5 fruit fly cellular contexts compared by ENCODE assay signal in genomic region chr3R:23915042-23915428, dm6.
TF ChIP-seq lines count a peak whose summit lies in the region.

No protein-coding gene starts in this region.

- TF ChIP-seq CTCF in whole organism, embryonic (GFP tag; optimal IDR thresholded peaks at IDR 0.05; lab: Kevin White, UChicago), result no peak

TF ChIP-seq in whole organism, adult, 20 proteins besides CTCF, POLR2A, EP300 and RAD21:
- TF ChIP-seq CG7045 (GFP tag; optimal IDR thresholded peaks at IDR 0.05; lab: Kevin White, UChicago) (no peak), CG14711 (tag; optimal IDR thresholded peaks at IDR 0.05; lab: Kevin White, UChicago) (peak; percentile 5)

TF ChIP-seq in whole organism, embryonic, 481 proteins besides CTCF, POLR2A, EP300 and RAD21 (continues in another document):
- peak; percentile 27 for TF ChIP-seq tio (GFP tag; optimal IDR thresholded peaks at IDR 0.05; lab: Kevin White, UChicago)
- peak; percentile 3 for TF ChIP-seq CG12155 (GFP tag; optimal IDR thresholded peaks at IDR 0.05; lab: Kevin White, UChicago)
- peak; percentile 49 for TF ChIP-seq Sox102F (GFP tag; optimal IDR thresholded peaks at IDR 0.05; lab: Kevin White, UChicago)
- TF ChIP-seq CG2712 (tag; optimal IDR thresholded peaks at IDR 0.05; lab: Kevin White, UChicago), result peak; percentile 47
- TF ChIP-seq CG30020 (tag; optimal IDR thresholded peaks at IDR 0.05; lab: Kevin White, UChicago), result no peak
- TF ChIP-seq Dip3 (GFP tag; optimal IDR thresholded peaks at IDR 0.05; lab: Kevin White, UChicago), result peak; percentile 18
- TF ChIP-seq CG16815 (GFP tag; optimal IDR thresholded peaks at IDR 0.05; lab: Kevin White, UChicago), result no peak
- TF ChIP-seq CG43689 (GFP tag; IDR thresholded peaks at IDR 0.05; lab: Robert Waterston, UW), result no peak
- TF ChIP-seq phol (tag; optimal IDR thresholded peaks at IDR 0.05; lab: Kevin White, UChicago), result peak; percentile 20
- no peak for TF ChIP-seq CG10321 (GFP tag; IDR thresholded peaks at IDR 0.05; lab: Robert Waterston, UW)
- no peak for TF ChIP-seq zfh1 (GFP tag; IDR thresholded peaks at IDR 0.05; lab: Robert Waterston, UW)
- peak; percentile 26; the same call in 1 of the 2 replicates for TF ChIP-seq CG6689 (GFP tag; IDR thresholded peaks at IDR 0.05; lab: Robert Waterston, UW)
- TF ChIP-seq CG4328 (GFP tag; optimal IDR thresholded peaks at IDR 0.05; lab: Kevin White, UChicago), result no peak
- TF ChIP-seq Gug (GFP tag; IDR thresholded peaks at IDR 0.05; lab: Robert Waterston, UW), result no peak
- TF ChIP-seq Sry-β (GFP tag; optimal IDR thresholded peaks at IDR 0.05; lab: Kevin White, UChicago), result no peak
- no peak for TF ChIP-seq CG8944 (GFP tag; optimal IDR thresholded peaks at IDR 0.05; lab: Kevin White, UChicago)
- TF ChIP-seq row (GFP tag; IDR thresholded peaks at IDR 0.05; lab: Robert Waterston, UW), result peak; percentile 52; the same call in 2 of the 3 replicates
- peak; percentile 54 for TF ChIP-seq CG11504 (tag; optimal IDR thresholded peaks at IDR 0.05; lab: Kevin White, UChicago)
- TF ChIP-seq ftz-f1 (GFP tag; optimal IDR thresholded peaks at IDR 0.05; lab: Kevin White, UChicago), result no peak
- peak; percentile 89 for TF ChIP-seq nom (GFP tag; optimal IDR thresholded peaks at IDR 0.05; lab: Kevin White, UChicago)
- TF ChIP-seq CG4854 (GFP tag; optimal IDR thresholded peaks at IDR 0.05; lab: Kevin White, UChicago), result no peak
- no peak for TF ChIP-seq CG2889 (GFP tag; IDR thresholded peaks at IDR 0.05; lab: Robert Waterston, UW)
- peak; percentile 35 for TF ChIP-seq Blimp-1 (GFP tag; optimal IDR thresholded peaks at IDR 0.05; lab: Kevin White, UChicago)

TF ChIP-seq in whole organism, prepupa, 60 proteins besides CTCF, POLR2A, EP300 and RAD21 (continues in another document):
- TF ChIP-seq Eip75B (GFP tag; optimal IDR thresholded peaks at IDR 0.05; lab: Kevin White, UChicago) (peak; percentile 97), Sox14 (GFP tag; optimal IDR thresholded peaks at IDR 0.05; lab: Kevin White, UChicago) (peak; percentile 92), salr (GFP tag; optimal IDR thresholded peaks at IDR 0.05; lab: Kevin White, UChicago) (peak; percentile 82 to 95), Gug (GFP tag; IDR thresholded peaks at IDR 0.05; lab: Robert Waterston, UW) (peak; percentile 64), Eip93F (GFP tag; optimal IDR thresholded peaks at IDR 0.05; lab: Kevin White, UChicago) (peak; percentile 83), CG15336 (GFP tag; IDR thresholded peaks at IDR 0.05; lab: Robert Waterston, UW) (peak; percentile 69), CG11762 (GFP tag; optimal IDR thresholded peaks at IDR 0.05; lab: Kevin White, UChicago; ENCODE audit: insufficient read depth) (peak; percentile 92), CG11902 (GFP tag; optimal IDR thresholded peaks at IDR 0.05; lab: Kevin White, UChicago) (peak; percentile 94), CG6792 (GFP tag; optimal IDR thresholded peaks at IDR 0.05; lab: Kevin White, UChicago) (peak; percentile 97), CG1621 (tag; optimal IDR thresholded peaks at IDR 0.05; lab: Kevin White, UChicago) (peak; percentile 95), spab (GFP tag; optimal IDR thresholded peaks at IDR 0.05; lab: Kevin White, UChicago) (peak; percentile 96), CG9139 (GFP tag; optimal IDR thresholded peaks at IDR 0.05; lab: Kevin White, UChicago) (peak; percentile 91), CG32006 (GFP tag; optimal IDR thresholded peaks at IDR 0.05; lab: Kevin White, UChicago) (peak; percentile 71), fd59A (GFP tag; optimal IDR thresholded peaks at IDR 0.05; lab: Kevin White, UChicago) (peak; percentile 95), CG31627 (GFP tag; optimal IDR thresholded peaks at IDR 0.05; lab: Kevin White, UChicago) (peak; percentile 92), CG6808 (GFP tag; optimal IDR thresholded peaks at IDR 0.05; lab: Kevin White, UChicago) (peak; percentile 94), CG3919 (GFP tag; optimal IDR thresholded peaks at IDR 0.05; lab: Kevin White, UChicago) (peak; percentile 97), fkh (GFP tag; optimal IDR thresholded peaks at IDR 0.05; lab: Kevin White, UChicago) (no peak), acj6 (GFP tag; optimal IDR thresholded peaks at IDR 0.05; lab: Kevin White, UChicago) (peak; percentile 97), CG8119 (GFP tag; IDR thresholded peaks at IDR 0.05; lab: Robert Waterston, UW) (peak; percentile 77), CG6163 (GFP tag; IDR thresholded peaks at IDR 0.05; lab: Robert Waterston, UW) (peak; percentile 95), topi (GFP tag; optimal IDR thresholded peaks at IDR 0.05; lab: Kevin White, UChicago) (peak; percentile 96), Blimp-1 (GFP tag; optimal IDR thresholded peaks at IDR 0.05; lab: Kevin White, UChicago) (peak; percentile 74)

TF ChIP-seq in whole organism, pupa, 21 proteins besides CTCF, POLR2A, EP300 and RAD21:
- TF ChIP-seq CG10348 (GFP tag; IDR thresholded peaks at IDR 0.05; lab: Robert Waterston, UW) (no peak), CG34367 (tag; optimal IDR thresholded peaks at IDR 0.05; lab: Kevin White, UChicago) (peak; percentile 96), CG14655 (GFP tag; optimal IDR thresholded peaks at IDR 0.05; lab: Kevin White, UChicago) (peak; percentile 78), CG17806 (tag; optimal IDR thresholded peaks at IDR 0.05; lab: Kevin White, UChicago) (peak; percentile 96), Pif1A (GFP tag; optimal IDR thresholded peaks at IDR 0.05; lab: Kevin White, UChicago) (peak; percentile 95), CG13204 (GFP tag; optimal IDR thresholded peaks at IDR 0.05; lab: Kevin White, UChicago) (peak; percentile 94), Pif1B (GFP tag; optimal IDR thresholded peaks at IDR 0.05; lab: Kevin White, UChicago) (peak; percentile 95), CG4496 (GFP tag; IDR thresholded peaks at IDR 0.05; lab: Robert Waterston, UW) (peak; percentile 86), Snoo (tag; optimal IDR thresholded peaks at IDR 0.05; lab: Kevin White, UChicago) (peak; percentile 95), fd96Ca (GFP tag; IDR thresholded peaks at IDR 0.05; lab: Robert Waterston, UW) (peak; percentile 34; the same call in 1 of the 3 replicates), gl (tag; optimal IDR thresholded peaks at IDR 0.05; lab: Kevin White, UChicago) (peak; percentile 91), Ets98B (GFP tag; IDR thresholded peaks at IDR 0.05; lab: Robert Waterston, UW) (peak; percentile 45; the same call in 1 of the 2 replicates), CG9948 (tag; optimal IDR thresholded peaks at IDR 0.05; lab: Kevin White, UChicago) (peak; percentile 94), CG8301 (tag; optimal IDR thresholded peaks at IDR 0.05; lab: Kevin White, UChicago) (peak; percentile 66), CG15710 (tag; optimal IDR thresholded peaks at IDR 0.05; lab: Kevin White, UChicago) (peak; percentile 98), CG32121 (GFP tag; IDR thresholded peaks at IDR 0.05; lab: Robert Waterston, UW) (no peak), EcR (GFP tag; optimal IDR thresholded peaks at IDR 0.05; lab: Kevin White, UChicago) (peak; percentile 88), D1 (tag; optimal IDR thresholded peaks at IDR 0.05; lab: Kevin White, UChicago) (peak; percentile 93), CG12605 (GFP tag; IDR thresholded peaks at IDR 0.05; lab: Robert Waterston, UW) (peak; percentile 73), rn (GFP tag; IDR thresholded peaks at IDR 0.05; lab: Robert Waterston, UW) (peak; percentile 49), CG8159 (tag; optimal IDR thresholded peaks at IDR 0.05; lab: Kevin White, UChicago) (peak; percentile 97)

TF ChIP-seq in whole organism, wandering third instar larva, 38 proteins besides CTCF, POLR2A, EP300 and RAD21:
- TF ChIP-seq N (GFP tag; optimal IDR thresholded peaks at IDR 0.05; lab: Kevin White, UChicago), result no peak
- TF ChIP-seq psq (GFP tag; optimal IDR thresholded peaks at IDR 0.05; lab: Kevin White, UChicago), result peak; percentile 89
- peak; percentile 80 for TF ChIP-seq CG9705 (GFP tag; optimal IDR thresholded peaks at IDR 0.05; lab: Kevin White, UChicago)
- TF ChIP-seq sage (GFP tag; optimal IDR thresholded peaks at IDR 0.05; lab: Kevin White, UChicago), result peak; percentile 93
- peak; percentile 93 for TF ChIP-seq ey (GFP tag; optimal IDR thresholded peaks at IDR 0.05; lab: Kevin White, UChicago)
- peak; percentile 86 for TF ChIP-seq dmrt93B (GFP tag; optimal IDR thresholded peaks at IDR 0.05; lab: Kevin White, UChicago)
- TF ChIP-seq tai (GFP tag; optimal IDR thresholded peaks at IDR 0.05; lab: Kevin White, UChicago), result peak; percentile 88
- peak; percentile 48 for TF ChIP-seq CrebA (GFP tag; optimal IDR thresholded peaks at IDR 0.05; lab: Kevin White, UChicago; ENCODE audit: borderline replicate concordance)
- peak; percentile 94 for TF ChIP-seq fru (GFP tag; optimal IDR thresholded peaks at IDR 0.05; lab: Kevin White, UChicago)
- TF ChIP-seq Dfd (GFP tag; optimal IDR thresholded peaks at IDR 0.05; lab: Kevin White, UChicago), result no peak
- TF ChIP-seq rgr (GFP tag; optimal IDR thresholded peaks at IDR 0.05; lab: Kevin White, UChicago), result peak; percentile 95
- no peak for TF ChIP-seq Myc (optimal IDR thresholded peaks at IDR 0.05; lab: Kevin White, UChicago)
- TF ChIP-seq CG32264 (GFP tag; optimal IDR thresholded peaks at IDR 0.05; lab: Kevin White, UChicago), result peak; percentile 80
- peak; percentile 94 for TF ChIP-seq br (GFP tag; optimal IDR thresholded peaks at IDR 0.05; lab: Kevin White, UChicago)
- peak; percentile 82 for TF ChIP-seq dsf (GFP tag; optimal IDR thresholded peaks at IDR 0.05; lab: Kevin White, UChicago; ENCODE audit: borderline replicate concordance)
- peak; percentile 95 for TF ChIP-seq OdsH (GFP tag; optimal IDR thresholded peaks at IDR 0.05; lab: Kevin White, UChicago)
- no peak for TF ChIP-seq lola (GFP tag; optimal IDR thresholded peaks at IDR 0.05; lab: Kevin White, UChicago)
- TF ChIP-seq Dif (GFP tag; optimal IDR thresholded peaks at IDR 0.05; lab: Kevin White, UChicago; ENCODE audit: partially characterized antibody), result no peak
- peak; percentile 92 for TF ChIP-seq Hnf4 (GFP tag; optimal IDR thresholded peaks at IDR 0.05; lab: Kevin White, UChicago)
- TF ChIP-seq HLH106 (tag; optimal IDR thresholded peaks at IDR 0.05; lab: Kevin White, UChicago), result peak; percentile 94
- peak in 1 of 2 experiments; percentile 95 for TF ChIP-seq foxo (GFP tag; optimal IDR thresholded peaks at IDR 0.05; lab: Kevin White, UChicago)
- TF ChIP-seq brk (GFP tag; optimal IDR thresholded peaks at IDR 0.05; lab: Kevin White, UChicago), result peak; percentile 89
- peak; percentile 95 for TF ChIP-seq h (GFP tag; optimal IDR thresholded peaks at IDR 0.05; lab: Kevin White, UChicago)
- peak; percentile 19 for TF ChIP-seq GATAd (GFP tag; optimal IDR thresholded peaks at IDR 0.05; lab: Kevin White, UChicago)
- TF ChIP-seq jim (GFP tag; optimal IDR thresholded peaks at IDR 0.05; lab: Kevin White, UChicago), result no peak
- TF ChIP-seq Sp1 (GFP tag; optimal IDR thresholded peaks at IDR 0.05; lab: Kevin White, UChicago), result peak; percentile 94
- TF ChIP-seq Rel (GFP tag; optimal IDR thresholded peaks at IDR 0.05; lab: Kevin White, UChicago), result peak; percentile 79
- TF ChIP-seq Rel (tag; optimal IDR thresholded peaks at IDR 0.05; lab: Kevin White, UChicago), result peak; percentile 68
- TF ChIP-seq woc (GFP tag; optimal IDR thresholded peaks at IDR 0.05; lab: Kevin White, UChicago), result peak; percentile 90
- TF ChIP-seq Jra (GFP tag; optimal IDR thresholded peaks at IDR 0.05; lab: Kevin White, UChicago), result peak; percentile 71
